Worm (Caenorhabditis elegans) whole organism, young adult: ENCODE data around the gene Y42G9A.3.
A peak's percentile ranks its signal among the peaks of the same experiment; 100 is the strongest.
"Not testable (repeated sequence)": the region's sequence is repeated elsewhere in the genome, so short reads cannot be mapped to it uniquely, and the experiment has no call there.

Experiments
- B0336.3 ChIP-seq: fragments of 200-800 bp; sonication (Bioruptor generic); IDR thresholded peaks from 2 replicates; pipeline ENCODE4 v1.3.6; 2022; ENCODE audit warnings: missing genetic modification characterization, missing compliant biosample characterization
- F52B5.7 ChIP-seq: sonication (generic microtip); optimal IDR thresholded peaks from 2 replicates; lab custom pipeline; 2016; ENCODE audit warnings: mild to moderate bottlenecking, missing genetic modification characterization, missing compliant biosample characterization
- K12H6.12 ChIP-seq: fragments of 200-800 bp; sonication (Bioruptor generic); optimal IDR thresholded peaks from 2 replicates; lab custom pipeline; 2018; ENCODE audit warnings: mild to moderate bottlenecking, missing genetic modification characterization, missing compliant biosample characterization
- Y67H2A.10 ChIP-seq: fragments of 200-800 bp; sonication (Bioruptor generic); conservative IDR thresholded peaks from 2 replicates; pipeline ENCODE4 v1.3.6; 2022; ENCODE audit warnings: missing genetic modification reagents, missing genetic modification characterization, missing compliant biosample characterization
- Y95B8A.8 ChIP-seq: fragments of 200-800 bp; sonication (Bioruptor generic); IDR thresholded peaks from 2 replicates; pipeline ENCODE4 v1.3.6; 2022; ENCODE audit warnings: missing genetic modification reagents, missing genetic modification characterization, missing compliant biosample characterization
- aptf-3 ChIP-seq: fragments of 200-800 bp; sonication (Bioruptor generic); IDR thresholded peaks from 2 replicates; pipeline ENCODE4 v1.3.6; 2022; ENCODE audit warnings: missing genetic modification characterization, missing compliant biosample characterization
- atf-7 ChIP-seq: sonication (generic microtip); optimal IDR thresholded peaks from 2 replicates; lab custom pipeline; 2017; ENCODE audit warnings: mild to moderate bottlenecking, missing genetic modification characterization, missing compliant biosample characterization
- athp-1 ChIP-seq: sonication (generic microtip); optimal IDR thresholded peaks from 2 replicates; lab custom pipeline; 2017; ENCODE audit warnings: mild to moderate bottlenecking, missing genetic modification characterization, missing compliant biosample characterization
- attf-5 ChIP-seq: fragments of 200-800 bp; sonication (Bioruptor generic); optimal IDR thresholded peaks from 2 replicates; lab custom pipeline; 2018; ENCODE audit warnings: mild to moderate bottlenecking, missing genetic modification characterization, missing compliant biosample characterization
- attf-6 ChIP-seq: fragments of 200-800 bp; sonication (Bioruptor generic); IDR thresholded peaks from 2 replicates; pipeline ENCODE4 v1.3.6; 2022; ENCODE audit warnings: missing genetic modification reagents, missing genetic modification characterization, missing compliant biosample characterization
- cebp-1 ChIP-seq, 2 experiments: fragments of 200-800 bp in 1 of 2; sonication (Bioruptor generic) in 1 of 2; sonication (generic microtip) in 1 of 2; IDR thresholded peaks in 1 of 2; optimal IDR thresholded peaks in 1 of 2; 2 replicates each; pipeline versions ENCODE4 v1.3.6 to Lab custom; 2017 to 2022; ENCODE audit warnings: missing compliant biosample characterization in 2 of 2, missing genetic modification characterization in 2 of 2, mild to moderate bottlenecking in 1 of 2, missing genetic modification reagents in 1 of 2, moderate library complexity in 1 of 2
- cebp-2 ChIP-seq: fragments of 200-800 bp; sonication (Bioruptor generic); IDR thresholded peaks from 2 replicates; pipeline ENCODE4 v1.3.6; 2022; ENCODE audit warnings: missing genetic modification characterization, missing compliant biosample characterization
- ceh-27 ChIP-seq: fragments of 200-800 bp; sonication (Bioruptor generic); optimal IDR thresholded peaks from 2 replicates; lab custom pipeline; 2018; ENCODE audit warnings: mild to moderate bottlenecking, missing genetic modification characterization, moderate library complexity, missing compliant biosample characterization
- chd-7 ChIP-seq: sonication (generic microtip); optimal IDR thresholded peaks from 2 replicates; lab custom pipeline; 2016; ENCODE audit warnings: mild to moderate bottlenecking, missing genetic modification characterization, moderate library complexity, missing compliant biosample characterization
- dox-1 ChIP-seq: fragments of 200-800 bp; sonication (Bioruptor generic); IDR thresholded peaks from 2 replicates; pipeline ENCODE4 v1.3.6; 2022; ENCODE audit warnings: missing genetic modification reagents, missing genetic modification characterization, missing compliant biosample characterization
- egrh-3 ChIP-seq: fragments of 200-800 bp; sonication (Bioruptor generic); IDR thresholded peaks from 2 replicates; pipeline ENCODE4 v1.3.6; 2022; ENCODE audit warnings: missing genetic modification reagents, missing genetic modification characterization, missing compliant biosample characterization
- gei-17 ChIP-seq: fragments of 200-800 bp; sonication (Bioruptor generic); optimal IDR thresholded peaks from 2 replicates; lab custom pipeline; 2018; ENCODE audit warnings: mild to moderate bottlenecking, missing genetic modification characterization, missing compliant biosample characterization
- hmg-1.2 ChIP-seq: fragments of 200-800 bp; sonication (Bioruptor generic); IDR thresholded peaks from 2 replicates; pipeline ENCODE4 v1.3.6; 2022; ENCODE audit warnings: missing genetic modification reagents, missing genetic modification characterization, missing compliant biosample characterization
- lin-35 ChIP-seq, 3 experiments: fragments of 150-350 bp in 2 of 3; sonication (generic microtip) in 1 of 3; optimal IDR thresholded peaks; 2 replicates each; lab custom pipeline; 2014 to 2018; ENCODE audit warnings: missing biosample characterization in 3 of 3, missing genetic modification characterization in 3 of 3, missing genetic modification reagents in 3 of 3
- lin-40 ChIP-seq: sonication (generic microtip); optimal IDR thresholded peaks from 2 replicates; lab custom pipeline; 2016; ENCODE audit warnings: missing genetic modification characterization, mild to moderate bottlenecking, missing compliant biosample characterization, missing genotype, missing genetic modification reagents
- lin-54 ChIP-seq: fragments of 200-800 bp; sonication (Bioruptor generic); optimal IDR thresholded peaks from 2 replicates; lab custom pipeline; 2018; ENCODE audit warnings: mild to moderate bottlenecking, missing genetic modification characterization, missing compliant biosample characterization
- lir-1 ChIP-seq: fragments of 200-800 bp; sonication (Bioruptor generic); conservative IDR thresholded peaks from 2 replicates; pipeline ENCODE4 v1.3.6; 2022; ENCODE audit warnings: missing genetic modification reagents, missing genetic modification characterization, missing compliant biosample characterization
- lsl-1 ChIP-seq: fragments of 200-800 bp; sonication (Bioruptor generic); optimal IDR thresholded peaks from 2 replicates; lab custom pipeline; 2018; ENCODE audit warnings: mild to moderate bottlenecking, missing genetic modification characterization, moderate library complexity, missing compliant biosample characterization
- lsy-27 ChIP-seq: sonication (generic microtip); optimal IDR thresholded peaks from 2 replicates; lab custom pipeline; 2017; ENCODE audit warnings: missing genetic modification characterization, mild to moderate bottlenecking, missing compliant biosample characterization, antibody characterized with exemption, missing genotype, borderline replicate concordance; ENCODE audit not compliant: insufficient read depth
- mcd-1 ChIP-seq: fragments of 200-800 bp; sonication (Bioruptor generic); IDR thresholded peaks from 2 replicates; pipeline ENCODE4 v1.3.6; 2022; ENCODE audit warnings: missing genetic modification reagents, missing genetic modification characterization, missing compliant biosample characterization
- nfyb-1 ChIP-seq: fragments of 200-800 bp; sonication (Bioruptor generic); IDR thresholded peaks from 2 replicates; pipeline ENCODE4 v1.3.6; 2022; ENCODE audit warnings: missing genetic modification reagents, missing genetic modification characterization, missing compliant biosample characterization
- nhr-120 ChIP-seq: fragments of 200-800 bp; sonication (Bioruptor generic); IDR thresholded peaks from 2 replicates; pipeline ENCODE4 v1.3.6; 2022; ENCODE audit warnings: missing genetic modification characterization, missing compliant biosample characterization
- nhr-80 ChIP-seq: sonication (generic microtip); optimal IDR thresholded peaks from 2 replicates; lab custom pipeline; 2016; ENCODE audit warnings: missing genetic modification characterization, missing compliant biosample characterization
- pbrm-1 ChIP-seq: fragments of 200-800 bp; sonication (Bioruptor generic); IDR thresholded peaks from 2 replicates; pipeline ENCODE4 v1.3.6; 2022; ENCODE audit warnings: missing genetic modification reagents, missing genetic modification characterization, missing compliant biosample characterization
- repo-1 ChIP-seq: sonication (generic microtip); optimal IDR thresholded peaks from 2 replicates; lab custom pipeline; 2017; ENCODE audit warnings: mild to moderate bottlenecking, missing genetic modification characterization, missing compliant biosample characterization
- snpc-4 ChIP-seq, 5 experiments: fragments of 150-350 bp in 1 of 5; sonication (generic microtip) in 4 of 5; optimal IDR thresholded peaks; 2 replicates each; lab custom pipeline; 2014 to 2018; ENCODE audit warnings: missing genetic modification characterization in 5 of 5, missing biosample characterization in 3 of 5, antibody characterized with exemption in 2 of 5, mild to moderate bottlenecking in 2 of 5, missing compliant biosample characterization in 2 of 5, missing genotype in 2 of 5, moderate library complexity in 2 of 5, missing genetic modification reagents in 1 of 5
- somi-1 ChIP-seq: fragments of 200-800 bp; sonication (Bioruptor generic); optimal IDR thresholded peaks from 2 replicates; lab custom pipeline; 2018; ENCODE audit warnings: mild to moderate bottlenecking, missing genetic modification characterization, missing compliant biosample characterization
- tbp1 ChIP-seq: fragments of 200-800 bp; sonication (Bioruptor generic); optimal IDR thresholded peaks from 2 replicates; lab custom pipeline; 2018; ENCODE audit warnings: mild to moderate bottlenecking, missing genetic modification characterization, missing compliant biosample characterization
- tlf-1 ChIP-seq: fragments of 200-800 bp; sonication (Bioruptor generic); optimal IDR thresholded peaks from 2 replicates; lab custom pipeline; 2018; ENCODE audit warnings: mild to moderate bottlenecking, missing genetic modification characterization, missing compliant biosample characterization
- zfh-2 ChIP-seq: fragments of 200-800 bp; sonication (Bioruptor generic); conservative IDR thresholded peaks from 2 replicates; pipeline ENCODE4 v1.3.6; 2022; ENCODE audit warnings: missing genetic modification reagents, missing genetic modification characterization, missing compliant biosample characterization
- zim-3 ChIP-seq: sonication (generic microtip); optimal IDR thresholded peaks from 2 replicates; lab custom pipeline; 2017; ENCODE audit warnings: mild to moderate bottlenecking, missing genetic modification characterization, moderate library complexity, missing compliant biosample characterization
- ztf-18 ChIP-seq: sonication (generic microtip); optimal IDR thresholded peaks from 2 replicates; lab custom pipeline; 2016; ENCODE audit warnings: missing genotype, mild to moderate bottlenecking, missing genetic modification characterization, missing compliant biosample characterization
- ztf-22 ChIP-seq: fragments of 200-800 bp; sonication (Bioruptor generic); optimal IDR thresholded peaks from 2 replicates; lab custom pipeline; 2018; ENCODE audit warnings: mild to moderate bottlenecking, missing genetic modification characterization, moderate library complexity, missing compliant biosample characterization
- ztf-25 ChIP-seq: fragments of 200-800 bp; sonication (Bioruptor generic); IDR thresholded peaks from 2 replicates; pipeline ENCODE4 v1.3.6; 2022; ENCODE audit warnings: missing genetic modification reagents, missing genetic modification characterization, missing compliant biosample characterization
- ztf-26 ChIP-seq: sonication (generic microtip); optimal IDR thresholded peaks from 2 replicates; lab custom pipeline; 2017; ENCODE audit warnings: missing genetic modification characterization, missing compliant biosample characterization
- ztf-3 ChIP-seq: fragments of 200-800 bp; sonication (Bioruptor generic); optimal IDR thresholded peaks from 2 replicates; lab custom pipeline; 2018; ENCODE audit warnings: mild to moderate bottlenecking, missing genetic modification characterization, missing compliant biosample characterization

Gene Y42G9A.3

ce11 chrIII:6123647-6124046 lies 22.4 kb upstream of the Y42G9A.3 start (continued):
- TF ChIP-seq cebp-2 (GFP tag; lab: Robert Waterston, UW) (0 out of 2 replicates have a peak, but pooled peaks have one; percentile 28), aptf-3 (GFP tag; lab: Robert Waterston, UW) (peak; percentile 64; the same call in 1 of the 2 replicates), lsy-27 (tag; lab: Kevin White, UChicago) (no peak), ztf-25 (GFP tag; lab: Robert Waterston, UW) (0 out of 2 replicates have a peak, but pooled peaks have one; percentile 9), tbp1 (GFP tag; lab: Kevin White, UChicago) (peak; percentile 14), nhr-120 (GFP tag; lab: Robert Waterston, UW) (no peak), attf-6 (0 out of 2 replicates have a peak, but pooled peaks have one; percentile 18), Y67H2A.10 (no peak), tlf-1 (GFP tag; lab: Kevin White, UChicago) (no peak), ztf-26 (no peak), athp-1 (tag; lab: Kevin White, UChicago) (peak; percentile 50)

ce11 chrIII:6132068-6132467 lies 14.0 kb upstream of the Y42G9A.3 start:
- TF ChIP-seq zim-3 (tag; lab: Kevin White, UChicago) = no peak
- peak; percentile 15 for TF ChIP-seq nhr-80
- TF ChIP-seq snpc-4 (GFP tag; optimal IDR thresholded peaks at IDR 0.05; lab: Kevin White, UChicago) = no peak
- TF ChIP-seq snpc-4 (tag; optimal IDR thresholded peaks at IDR 0.05; lab: Kevin White, UChicago) = no peak
- peak; percentile 49; the same call in 1 of the 2 replicates for TF ChIP-seq B0336.3 (GFP tag; lab: Robert Waterston, UW)

ce11 chrIII:6133389-6133789 lies 12.7 kb upstream of the Y42G9A.3 start:
- TF ChIP-seq dox-1 (peak; percentile 60), lin-40 (tag; lab: Kevin White, UChicago) (peak; percentile 54), atf-7 (tag; lab: Kevin White, UChicago) (peak; percentile 71), nfyb-1 (peak; percentile 66; the same call in 1 of the 2 replicates), hmg-1.2 (GFP tag; lab: Robert Waterston, UW) (peak; percentile 69), tlf-1 (GFP tag; lab: Kevin White, UChicago) (peak; percentile 59), lir-1 (GFP tag; lab: Robert Waterston, UW) (peak; percentile 83), B0336.3 (GFP tag; lab: Robert Waterston, UW) (peak; percentile 77), snpc-4 (tag; optimal IDR thresholded peaks at IDR 0.05; lab: Kevin White, UChicago) (peak in 2 of 4 experiments; percentile 39 to 52), athp-1 (tag; lab: Kevin White, UChicago) (peak; percentile 45), lin-35 (GFP tag; optimal IDR thresholded peaks at IDR 0.05; lab: Kevin White, UChicago) (peak in 1 of 3 experiments; percentile 6), K12H6.12 (tag; lab: Kevin White, UChicago) (peak; percentile 95), zfh-2 (GFP tag; lab: Robert Waterston, UW) (peak; percentile 74), cebp-1 (tag; optimal IDR thresholded peaks at IDR 0.05; lab: Kevin White, UChicago) (peak; percentile 86), ztf-3 (peak; percentile 100), ztf-22 (GFP tag; lab: Kevin White, UChicago) (peak; percentile 71), somi-1 (GFP tag; lab: Kevin White, UChicago) (peak; percentile 74), pbrm-1 (GFP tag; lab: Robert Waterston, UW) (peak; percentile 21; the same call in 1 of the 2 replicates), mcd-1 (GFP tag; lab: Robert Waterston, UW) (peak; percentile 46), chd-7 (tag; lab: Kevin White, UChicago) (peak; percentile 90), egrh-3 (GFP tag; lab: Robert Waterston, UW) (peak; percentile 78), lsl-1 (GFP tag; lab: Kevin White, UChicago) (peak; percentile 44), ztf-26 (peak; percentile 67), tbp1 (GFP tag; lab: Kevin White, UChicago) (peak; percentile 50), lin-54 (peak; percentile 67), ztf-18 (tag; lab: Kevin White, UChicago) (peak; percentile 21), F52B5.7 (peak; percentile 77), repo-1 (peak; percentile 80), gei-17 (GFP tag; lab: Kevin White, UChicago) (peak; percentile 30), ceh-27 (GFP tag; lab: Kevin White, UChicago) (peak; percentile 97), Y95B8A.8 (GFP tag; lab: Robert Waterston, UW) (0 out of 2 replicates have a peak, but pooled peaks have one; percentile 35), attf-5 (GFP tag; lab: Kevin White, UChicago) (peak; percentile 68)
- not testable (repeated sequence) for TF ChIP-seq snpc-4 (GFP tag; optimal IDR thresholded peaks at IDR 0.05; lab: Kevin White, UChicago); cebp-1 (GFP tag; IDR thresholded peaks at IDR 0.05; lab: Robert Waterston, UW)
- TF ChIP-seq, all 124 proteins: peak for 32; not testable (repeated sequence) for 92
